Fruit fly (Drosophila melanogaster) whole organism, embryonic: ENCODE data around the gene CG2124.
A peak's percentile ranks its signal among the peaks of the same experiment; 100 is the strongest.

ENCODE experiments used
- Ada2b ChIP-seq: fragments of 200-800 bp; sonication (Bioruptor generic); IDR thresholded peaks from 2 replicates; pipeline ENCODE4 v1.3.6; 2022; ENCODE audit warnings: missing biosample characterization, missing genetic modification characterization
- Adf1 ChIP-seq: fragments of 200-800 bp; sonication (Bioruptor generic); IDR thresholded peaks from 2 replicates; pipeline ENCODE4 v1.3.6; 2022; ENCODE audit warnings: missing biosample characterization, missing genetic modification characterization
- CG12104 ChIP-seq: fragments of 200-800 bp; sonication (Bioruptor generic); optimal IDR thresholded peaks from 3 replicates; lab custom pipeline; 2016; ENCODE audit warnings: missing biosample characterization, missing genetic modification characterization
- CG15269 ChIP-seq: fragments of 200-800 bp; sonication (Bioruptor generic); optimal IDR thresholded peaks from 2 replicates; lab custom pipeline; 2018; ENCODE audit warnings: missing biosample characterization, mild to moderate bottlenecking, missing genetic modification characterization, moderate library complexity
- CG1529 ChIP-seq: fragments of 200-800 bp; sonication (Bioruptor generic); optimal IDR thresholded peaks from 3 replicates; lab custom pipeline; 2018; ENCODE audit warnings: missing biosample characterization, missing genetic modification characterization
- CG16779 ChIP-seq: fragments of 200-800 bp; sonication (Bioruptor generic); IDR thresholded peaks from 2 replicates; pipeline ENCODE4 v1.3.6; 2022; ENCODE audit warnings: missing biosample characterization, missing genetic modification characterization
- CG17802 ChIP-seq: fragments of 200-800 bp; sonication (Bioruptor generic); optimal IDR thresholded peaks from 2 replicates; lab custom pipeline; 2018; ENCODE audit warnings: missing biosample characterization, mild to moderate bottlenecking, missing genetic modification characterization, moderate library complexity
- CG18599 ChIP-seq: fragments of 200-800 bp; sonication (Bioruptor generic); optimal IDR thresholded peaks from 3 replicates; lab custom pipeline; 2017; ENCODE audit warnings: missing biosample characterization, missing genetic modification characterization, mild to moderate bottlenecking, moderate library complexity, missing genetic modification reagents
- CG30431 ChIP-seq: fragments of 200-800 bp; sonication (Bioruptor generic); optimal IDR thresholded peaks from 2 replicates; lab custom pipeline; 2017; ENCODE audit warnings: missing biosample characterization, missing genetic modification characterization
- CG3163 ChIP-seq: fragments of 200-800 bp; sonication (Bioruptor generic); optimal IDR thresholded peaks from 3 replicates; lab custom pipeline; 2016; ENCODE audit warnings: missing biosample characterization, missing genetic modification characterization
- CG32772 ChIP-seq: fragments of 200-800 bp; sonication (Bioruptor generic); IDR thresholded peaks from 2 replicates; pipeline ENCODE4 v1.3.6; 2022; ENCODE audit warnings: missing biosample characterization, missing genetic modification characterization
- CG3726 ChIP-seq: fragments of 200-800 bp; sonication (Bioruptor generic); IDR thresholded peaks from 3 replicates; pipeline ENCODE4, ENCODE4 v1.3.6; 2022; ENCODE audit warnings: missing biosample characterization, missing genetic modification characterization
- CG3995 ChIP-seq: fragments of 200-800 bp; sonication (Bioruptor generic); optimal IDR thresholded peaks from 3 replicates; lab custom pipeline; 2016; ENCODE audit warnings: missing biosample characterization, missing genetic modification characterization
- CG6654 ChIP-seq: fragments of 200-800 bp; sonication (Bioruptor generic); optimal IDR thresholded peaks from 2 replicates; lab custom pipeline; 2017; ENCODE audit warnings: missing biosample characterization, mild to moderate bottlenecking, missing genetic modification characterization
- CG6813 ChIP-seq: fragments of 200-800 bp; sonication (Bioruptor generic); optimal IDR thresholded peaks from 2 replicates; lab custom pipeline; 2017; ENCODE audit warnings: missing biosample characterization, missing genetic modification characterization, mild to moderate bottlenecking, moderate library complexity, missing genetic modification reagents
- CG9215 ChIP-seq: fragments of 200-800 bp; sonication (Bioruptor generic); IDR thresholded peaks from 2 replicates; pipeline ENCODE4 v1.3.6; 2022; ENCODE audit warnings: missing biosample characterization, missing genetic modification characterization
- Dad ChIP-seq: fragments of 200-800 bp; sonication (Bioruptor generic); optimal IDR thresholded peaks from 3 replicates; lab custom pipeline; 2016; ENCODE audit warnings: missing biosample characterization, missing genetic modification characterization
- Dek ChIP-seq: fragments of 200-800 bp; sonication (Bioruptor generic); optimal IDR thresholded peaks from 3 replicates; lab custom pipeline; 2019; ENCODE audit warnings: missing biosample characterization, mild to moderate bottlenecking, missing genetic modification characterization, moderate library complexity
- Drgx ChIP-seq: fragments of 200-800 bp; sonication (Bioruptor generic); IDR thresholded peaks from 2 replicates; pipeline ENCODE4 v1.3.6; 2022; ENCODE audit warnings: missing biosample characterization, missing genetic modification characterization
- Hey ChIP-seq: fragments of 200-800 bp; sonication (Bioruptor generic); optimal IDR thresholded peaks from 3 replicates; lab custom pipeline; 2018; ENCODE audit warnings: missing biosample characterization, mild to moderate bottlenecking, missing genetic modification characterization
- HmgD ChIP-seq: fragments of 200-800 bp; sonication (Bioruptor generic); optimal IDR thresholded peaks from 3 replicates; lab custom pipeline; 2016; ENCODE audit warnings: missing biosample characterization, missing genetic modification characterization
- HmgZ ChIP-seq: fragments of 200-800 bp; sonication (Bioruptor generic); optimal IDR thresholded peaks from 2 replicates; lab custom pipeline; 2018; ENCODE audit warnings: missing biosample characterization, mild to moderate bottlenecking, missing genetic modification characterization
- MTF-1 ChIP-seq: fragments of 200-800 bp; sonication (Bioruptor generic); optimal IDR thresholded peaks from 2 replicates; lab custom pipeline; 2018; ENCODE audit warnings: missing biosample characterization, mild to moderate bottlenecking, missing genetic modification characterization, borderline replicate concordance
- Nf-YB ChIP-seq: fragments of 200-800 bp; sonication (Bioruptor generic); optimal IDR thresholded peaks from 3 replicates; lab custom pipeline; 2019; ENCODE audit warnings: missing biosample characterization, mild to moderate bottlenecking, missing genetic modification characterization, moderate library complexity
- Nf-YC ChIP-seq: fragments of 200-800 bp; optimal IDR thresholded peaks from 3 replicates; lab custom pipeline; 2019; ENCODE audit warnings: missing biosample characterization, mild to moderate bottlenecking, missing genetic modification characterization, moderate library complexity
- Optix ChIP-seq: fragments of 200-800 bp; sonication (Bioruptor generic); IDR thresholded peaks from 3 replicates; pipeline ENCODE4 v1.3.6; 2022; ENCODE audit warnings: missing biosample characterization, missing genetic modification characterization
- Ptx1 ChIP-seq: fragments of 200-800 bp; sonication (Bioruptor generic); IDR thresholded peaks from 2 replicates; pipeline ENCODE4 v1.3.6; 2022; ENCODE audit warnings: missing biosample characterization, missing genetic modification characterization
- TFAM ChIP-seq: fragments of 200-800 bp; sonication (Bioruptor generic); optimal IDR thresholded peaks from 2 replicates; lab custom pipeline; 2017; ENCODE audit warnings: missing biosample characterization, missing genetic modification characterization, inconsistent platforms
- amos ChIP-seq: fragments of 200-800 bp; sonication (Bioruptor generic); IDR thresholded peaks from 2 replicates; pipeline ENCODE4 v1.3.6; 2022; ENCODE audit warnings: missing biosample characterization, missing genetic modification characterization; ENCODE audit not compliant: partially characterized antibody
- ase ChIP-seq: fragments of 200-800 bp; sonication (Bioruptor generic); IDR thresholded peaks from 3 replicates; pipeline ENCODE4 v1.3.6; 2022; ENCODE audit warnings: missing biosample characterization, missing genetic modification characterization
- az2 ChIP-seq: fragments of 200-800 bp; sonication (Bioruptor generic); optimal IDR thresholded peaks from 3 replicates; lab custom pipeline; 2016; ENCODE audit warnings: missing biosample characterization, missing genetic modification characterization
- bbx ChIP-seq: fragments of 200-800 bp; sonication (Bioruptor generic); IDR thresholded peaks from 2 replicates; pipeline ENCODE4 v1.3.6; 2022; ENCODE audit warnings: missing biosample characterization, missing genetic modification characterization; ENCODE audit not compliant: partially characterized antibody
- crc ChIP-seq: fragments of 200-800 bp; sonication (Bioruptor generic); optimal IDR thresholded peaks from 2 replicates; lab custom pipeline; 2016; ENCODE audit warnings: missing biosample characterization, missing genetic modification characterization
- crol ChIP-seq: fragments of 200-800 bp; sonication (Bioruptor generic); IDR thresholded peaks from 2 replicates; pipeline ENCODE4 v1.3.6; 2022; ENCODE audit warnings: missing biosample characterization, missing genetic modification characterization
- fru ChIP-seq: fragments of >200 bp; optimal IDR thresholded peaks from 2 replicates; lab custom pipeline; 2017
- gce ChIP-seq: fragments of 200-800 bp; sonication (Bioruptor generic); IDR thresholded peaks from 3 replicates; pipeline ENCODE4 v1.3.6; 2022; ENCODE audit warnings: missing biosample characterization, missing genetic modification characterization
- gt ChIP-seq: fragments of 200-800 bp; sonication (Bioruptor generic); IDR thresholded peaks from 2 replicates; pipeline ENCODE4 v1.3.6; 2022; ENCODE audit warnings: missing biosample characterization, missing genetic modification characterization
- lmd ChIP-seq: fragments of 200-800 bp; sonication (Bioruptor generic); IDR thresholded peaks from 2 replicates; pipeline ENCODE4 v1.3.6; 2022; ENCODE audit warnings: missing biosample characterization, missing genetic modification characterization
- maf-S ChIP-seq: fragments of 200-800 bp; sonication (Bioruptor generic); optimal IDR thresholded peaks from 2 replicates; lab custom pipeline; 2016; ENCODE audit warnings: missing biosample characterization, missing genetic modification characterization
- odd ChIP-seq: fragments of 200-800 bp; sonication (Bioruptor generic); optimal IDR thresholded peaks from 2 replicates; lab custom pipeline; 2017; ENCODE audit warnings: missing biosample characterization, mild to moderate bottlenecking, missing genetic modification characterization
- peb ChIP-seq: fragments of 200-800 bp; sonication (Bioruptor generic); IDR thresholded peaks from 2 replicates; pipeline ENCODE4 v1.3.6; 2022; ENCODE audit warnings: missing biosample characterization, missing genetic modification characterization
- pros ChIP-seq: fragments of 200-800 bp; sonication (Bioruptor generic); optimal IDR thresholded peaks from 3 replicates; lab custom pipeline; 2019; ENCODE audit warnings: missing biosample characterization, mild to moderate bottlenecking, missing genetic modification characterization, moderate library complexity
- ro ChIP-seq: fragments of 200-800 bp; sonication (Bioruptor generic); IDR thresholded peaks from 2 replicates; pipeline ENCODE4 v1.3.6; 2022; ENCODE audit warnings: missing biosample characterization, missing genetic modification characterization
- row ChIP-seq: fragments of 200-800 bp; sonication (Bioruptor generic); IDR thresholded peaks from 3 replicates; pipeline ENCODE4 v1.3.6; 2022; ENCODE audit warnings: missing biosample characterization, missing genetic modification characterization
- run ChIP-seq: fragments of 200-800 bp; sonication (Bioruptor generic); optimal IDR thresholded peaks from 3 replicates; lab custom pipeline; 2018; ENCODE audit warnings: missing biosample characterization, mild to moderate bottlenecking, missing genetic modification characterization
- scrt ChIP-seq: fragments of 200-800 bp; sonication (Bioruptor generic); optimal IDR thresholded peaks from 2 replicates; lab custom pipeline; 2018; ENCODE audit warnings: missing biosample characterization, mild to moderate bottlenecking, missing genetic modification characterization, moderate library complexity
- stc ChIP-seq: fragments of 200-800 bp; sonication (Bioruptor generic); IDR thresholded peaks from 2 replicates; pipeline ENCODE4 v1.3.6; 2022; ENCODE audit warnings: missing biosample characterization, missing genetic modification characterization
- tio ChIP-seq: fragments of 200-800 bp; sonication (Bioruptor generic); optimal IDR thresholded peaks from 2 replicates; lab custom pipeline; 2017; ENCODE audit warnings: missing biosample characterization, missing genetic modification characterization, inconsistent platforms
- toy ChIP-seq: fragments of 200-800 bp; sonication (Bioruptor generic); IDR thresholded peaks from 2 replicates; pipeline ENCODE4 v1.3.6; 2022; ENCODE audit warnings: missing biosample characterization, missing genetic modification characterization
- vfl ChIP-seq: fragments of 200-800 bp; sonication (Bioruptor generic); optimal IDR thresholded peaks from 2 replicates; lab custom pipeline; 2016; ENCODE audit warnings: missing biosample characterization, missing genetic modification characterization
- wdn ChIP-seq: fragments of 200-800 bp; sonication (Bioruptor generic); IDR thresholded peaks from 2 replicates; pipeline ENCODE4 v1.3.6; 2022; ENCODE audit warnings: missing biosample characterization, missing genetic modification characterization
- wek ChIP-seq: fragments of 200-800 bp; sonication (Bioruptor generic); optimal IDR thresholded peaks from 3 replicates; lab custom pipeline; 2018; ENCODE audit warnings: missing biosample characterization, mild to moderate bottlenecking, missing genetic modification characterization, moderate library complexity

CG2124 gene

DNA sequence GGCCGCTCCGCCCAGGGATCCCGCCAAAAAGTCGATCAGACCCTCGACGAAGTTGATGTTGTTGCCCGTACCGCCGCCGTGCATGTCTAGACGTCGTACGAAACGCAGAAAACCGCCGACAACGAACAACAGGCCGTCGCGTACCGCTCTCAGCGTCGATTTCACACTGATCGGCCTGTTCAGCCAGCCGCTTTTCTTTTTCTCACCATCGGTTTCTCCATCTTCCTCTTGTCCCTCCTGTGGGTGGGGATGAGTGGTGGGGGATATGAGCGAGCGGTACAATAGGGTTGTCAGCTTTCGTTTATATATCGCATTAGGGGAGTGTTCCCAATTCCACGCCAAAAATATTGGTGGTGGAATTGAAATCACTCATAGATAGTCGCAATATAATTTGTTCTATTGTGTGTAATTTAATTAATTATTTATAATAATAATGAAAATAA lies 5.6 kb downstream of the CG2124 start (continued):
- TF ChIP-seq HmgD (GFP tag; lab: Kevin White, UChicago) (no peak), Hey (tag; lab: Kevin White, UChicago) (no peak), Drgx (GFP tag; lab: Robert Waterston, UW) (no peak), toy (no peak), crc (no peak), Dek (no peak), CG3726 (no peak), Optix (GFP tag; lab: Robert Waterston, UW) (no peak), CG17802 (tag; lab: Kevin White, UChicago) (no peak), wdn (GFP tag; lab: Robert Waterston, UW) (0 out of 2 replicates have a peak, but pooled peaks have one; percentile 23), TFAM (GFP tag; lab: Kevin White, UChicago) (no peak), stc (GFP tag; lab: Robert Waterston, UW) (no peak), Dad (GFP tag; lab: Kevin White, UChicago) (no peak), run (tag; lab: Kevin White, UChicago) (no peak), odd (no peak), CG6813 (GFP tag; lab: Kevin White, UChicago) (no peak), row (GFP tag; lab: Robert Waterston, UW) (peak; percentile 86), CG30431 (GFP tag; lab: Kevin White, UChicago) (peak; percentile 7), HmgZ (tag; lab: Kevin White, UChicago) (peak; percentile 2), CG32772 (no peak), gce (GFP tag; lab: Robert Waterston, UW) (peak; percentile 12; the same call in 1 of the 3 replicates), ro (GFP tag; lab: Robert Waterston, UW) (no peak), lmd (GFP tag; lab: Robert Waterston, UW) (peak; percentile 67), scrt (GFP tag; lab: Kevin White, UChicago) (no peak), bbx (GFP tag; lab: Robert Waterston, UW) (peak; percentile 46), Nf-YC (tag; lab: Kevin White, UChicago) (no peak), vfl (GFP tag; lab: Kevin White, UChicago) (peak; percentile 4), CG3995 (GFP tag; lab: Kevin White, UChicago) (peak; percentile 64), az2 (GFP tag; lab: Kevin White, UChicago) (peak; percentile 53), wek (GFP tag; lab: Kevin White, UChicago) (no peak), Adf1 (GFP tag; lab: Robert Waterston, UW) (no peak), Ptx1 (GFP tag; lab: Robert Waterston, UW) (peak; percentile 59; the same call in 1 of the 2 replicates), tio (no peak), MTF-1 (GFP tag; lab: Kevin White, UChicago) (peak; percentile 22), ase (peak; percentile 47; the same call in 1 of the 3 replicates), maf-S (peak; percentile 13), gt (GFP tag; lab: Robert Waterston, UW) (no peak), CG12104 (GFP tag; lab: Kevin White, UChicago) (no peak), Ada2b (peak; percentile 7; the same call in 1 of the 2 replicates), CG16779 (GFP tag; lab: Robert Waterston, UW) (no peak), Nf-YB (GFP tag; lab: Kevin White, UChicago) (no peak), peb (no peak), crol (GFP tag; lab: Robert Waterston, UW) (peak; percentile 86), CG9215 (GFP tag; lab: Robert Waterston, UW) (peak; percentile 47; the same call in 1 of the 2 replicates), CG6654 (no peak), CG15269 (peak; percentile 38), amos (peak; percentile 50), pros (GFP tag; lab: Kevin White, UChicago) (no peak), fru (lab: Kevin White, UChicago) (no peak), CG3163 (GFP tag; lab: Kevin White, UChicago) (no peak), CG1529 (no peak), CG18599 (no peak)
